Worm (Caenorhabditis elegans): ENCODE data around the gene F48G7.5.

The F48G7.5 gene

ce11 chrV:597823-598222 is 24.9 kb downstream of the F48G7.5 start:
- TF ChIP-seq pha-4 (tag; optimal IDR thresholded peaks at IDR 0.05) (no peak), elt-1 (tag; optimal IDR thresholded peaks at IDR 0.05) (peak; percentile 85), nhr-23 (tag; optimal IDR thresholded peaks at IDR 0.05) (peak; percentile 58)

DNA sequence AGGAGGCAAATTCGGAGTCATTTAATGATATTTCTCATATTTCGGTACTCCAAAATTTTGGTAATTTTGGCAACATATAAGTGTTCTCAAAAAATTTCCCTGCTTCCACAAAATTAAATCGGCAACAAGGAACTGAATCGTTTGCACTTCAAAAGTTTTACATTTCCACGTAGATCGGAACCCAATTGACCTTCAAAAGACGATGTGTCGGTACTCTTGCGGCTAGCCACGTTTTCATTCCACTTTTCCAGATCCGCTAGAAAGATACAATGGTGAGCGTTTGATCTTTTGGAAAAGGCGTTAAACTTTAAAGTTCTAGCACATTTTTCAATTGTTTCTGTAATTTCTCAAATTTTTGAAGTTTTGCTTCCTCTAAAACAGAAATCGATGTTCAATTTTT is 25.8 kb downstream of the F48G7.5 start:
- TF ChIP-seq fkh-2 (tag; optimal IDR thresholded peaks at IDR 0.05): no peak
- TF ChIP-seq nhr-25 (tag; optimal IDR thresholded peaks at IDR 0.05): peak; percentile 40
- no peak for TF ChIP-seq zag-1 (tag; optimal IDR thresholded peaks at IDR 0.05)
- peak; percentile 88 for TF ChIP-seq elt-1 (tag; optimal IDR thresholded peaks at IDR 0.05)
- no peak for TF ChIP-seq eor-1 (tag; optimal IDR thresholded peaks at IDR 0.05)
- no peak for TF ChIP-seq snpc-4 (tag; optimal IDR thresholded peaks at IDR 0.05)
- peak; percentile 59 for TF ChIP-seq nhr-23 (tag; optimal IDR thresholded peaks at IDR 0.05)

DNA sequence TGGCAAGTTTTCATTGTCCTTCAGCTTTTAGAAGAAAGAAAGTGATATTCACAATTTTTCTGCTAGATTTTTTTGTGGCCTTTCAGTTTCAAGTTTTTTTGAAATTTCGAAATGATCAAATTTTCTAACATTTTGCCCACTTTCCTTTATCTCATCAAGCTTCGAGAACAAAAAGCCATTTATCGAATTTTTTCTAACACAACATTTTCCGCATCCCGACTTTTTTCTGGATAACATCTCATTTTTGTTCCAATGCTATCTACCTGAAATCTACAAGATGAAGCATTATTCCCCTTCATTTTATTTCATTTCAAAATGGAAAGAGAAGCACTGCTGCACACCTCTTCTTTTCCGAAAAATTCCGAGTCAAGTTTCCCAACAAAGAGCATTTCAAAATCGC is 29.8 kb downstream of the F48G7.5 start, which contains the start of gene ZK488.5:
ZK488.5 (plus strand) TSS at position 301 of the 400 bp plus-strand sequence.
- no peak for TF ChIP-seq fkh-2 (tag; optimal IDR thresholded peaks at IDR 0.05)
- TF ChIP-seq ZK546.5 (tag; optimal IDR thresholded peaks at IDR 0.05): no peak
- no peak for TF ChIP-seq nhr-76 (tag; optimal IDR thresholded peaks at IDR 0.05)
- no peak for TF ChIP-seq sea-2 (GFP tag; optimal IDR thresholded peaks at IDR 0.05)
- TF ChIP-seq skn-1 (tag; optimal IDR thresholded peaks at IDR 0.05): no peak
- TF ChIP-seq nhr-28 (tag; optimal IDR thresholded peaks at IDR 0.05): no peak
- no peak for TF ChIP-seq ztf-4 (tag; optimal IDR thresholded peaks at IDR 0.05)
- TF ChIP-seq ceh-9 (tag; optimal IDR thresholded peaks at IDR 0.05): no peak
- TF ChIP-seq pha-4 (tag; optimal IDR thresholded peaks at IDR 0.05): no peak

- no peak for TF ChIP-seq nhr-43 (tag; optimal IDR thresholded peaks at IDR 0.05; ENCODE audit: poor library complexity, severe bottlenecking)
- no peak for TF ChIP-seq skn-1 (tag; optimal IDR thresholded peaks at IDR 0.05)
- no peak for TF ChIP-seq lin-15B (tag; optimal IDR thresholded peaks at IDR 0.05)
- TF ChIP-seq ceh-28 (tag; optimal IDR thresholded peaks at IDR 0.05): no peak
- no peak for TF ChIP-seq hmg-11 (tag; optimal IDR thresholded peaks at IDR 0.05)
Observed at ce11 chrV:590182-590581, 32.6 kb downstream of the F48G7.5 start, which contains the start of gene ZK488.6. TSS of gene ZK488.6 (plus strand) at chrV:590482.

DNA sequence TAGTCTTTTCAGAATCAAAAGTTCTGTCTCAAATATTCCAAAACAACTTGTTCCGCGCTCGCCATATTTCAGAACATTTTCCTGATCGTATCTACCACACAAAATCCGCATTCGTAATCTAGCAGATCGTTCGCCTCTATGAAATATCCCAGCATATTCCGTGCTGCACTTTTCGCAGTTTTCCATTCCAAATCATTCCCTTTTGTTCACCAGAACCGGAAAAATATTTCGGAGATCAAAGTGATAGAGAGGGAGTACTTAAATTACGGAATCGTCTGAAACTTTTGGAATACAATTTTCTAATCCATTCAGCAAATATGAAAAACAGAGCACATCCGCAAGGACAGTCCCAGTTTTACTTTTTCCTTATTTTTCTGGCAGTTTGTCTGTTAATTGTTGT is 34.9 kb downstream of the F48G7.5 start, which contains the start of gene K06H6.1:
K06H6.1 (plus strand) TSS at position 301 of the 400 bp plus-strand sequence.
- TF ChIP-seq nhr-76 (tag; optimal IDR thresholded peaks at IDR 0.05): no peak
- TF ChIP-seq ceh-9 (tag; optimal IDR thresholded peaks at IDR 0.05): no peak

DNA sequence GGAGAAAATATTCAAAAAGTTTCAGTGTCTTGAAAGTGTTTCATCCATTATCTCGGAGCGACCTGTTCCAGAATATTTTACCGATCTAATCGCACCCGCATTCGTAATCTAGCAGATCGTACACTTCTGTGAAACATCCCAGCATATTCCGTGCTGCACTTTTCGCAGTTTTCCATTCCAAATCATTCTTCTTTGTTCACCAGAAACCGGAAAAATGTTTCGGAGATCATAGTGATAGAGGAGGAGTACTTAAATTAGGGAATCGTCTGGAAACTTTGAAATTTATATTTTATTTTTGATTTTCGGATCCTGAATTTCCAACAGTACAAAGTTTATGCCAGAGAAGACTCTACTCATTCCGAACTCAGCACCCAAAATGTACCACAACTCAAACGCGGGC is 37.3 kb downstream of the F48G7.5 start, which contains the start of gene K06H6.2:
K06H6.2 (plus strand) TSS at position 301 of the 400 bp plus-strand sequence.
- no peak for TF ChIP-seq ZK546.5 (tag; optimal IDR thresholded peaks at IDR 0.05)
- no peak for TF ChIP-seq ceh-9 (tag; optimal IDR thresholded peaks at IDR 0.05)
- TF ChIP-seq nhr-23 (tag; optimal IDR thresholded peaks at IDR 0.05): no peak
- no peak for TF ChIP-seq elt-2 (tag; optimal IDR thresholded peaks at IDR 0.05)
- TF ChIP-seq ztf-4 (tag; optimal IDR thresholded peaks at IDR 0.05): no peak
- TF ChIP-seq egl-27 (tag; optimal IDR thresholded peaks at IDR 0.05): no peak
- TF ChIP-seq nhr-76 (tag; optimal IDR thresholded peaks at IDR 0.05): no peak
- TF ChIP-seq elt-3 (tag; optimal IDR thresholded peaks at IDR 0.05): no peak
- no peak for TF ChIP-seq pqm-1 (tag; optimal IDR thresholded peaks at IDR 0.05)
- no peak for TF ChIP-seq snpc-4 (tag; optimal IDR thresholded peaks at IDR 0.05)
- TF ChIP-seq nhr-237 (tag; optimal IDR thresholded peaks at IDR 0.05): no peak
- no peak for TF ChIP-seq hmg-11 (tag; optimal IDR thresholded peaks at IDR 0.05)
- TF ChIP-seq nhr-28 (tag; optimal IDR thresholded peaks at IDR 0.05): no peak
- TF ChIP-seq lin-39 (tag; optimal IDR thresholded peaks at IDR 0.05): no peak
- no peak for TF ChIP-seq ama-1 (optimal IDR thresholded peaks at IDR 0.05)
- no peak for TF ChIP-seq ceh-16 (tag; optimal IDR thresholded peaks at IDR 0.05)

ce11 chrV:581616-582015 is 41.1 kb downstream of the F48G7.5 start, which contains the start of gene nstp-7:
TSS of gene nstp-7 (plus strand) at chrV:581916.
- TF ChIP-seq nhr-43 (tag; optimal IDR thresholded peaks at IDR 0.05; ENCODE audit: poor library complexity, severe bottlenecking) (no peak), elt-2 (tag; optimal IDR thresholded peaks at IDR 0.05) (no peak), tbx-2 (tag; optimal IDR thresholded peaks at IDR 0.05) (no peak), lsy-12 (tag; optimal IDR thresholded peaks at IDR 0.05) (no peak), nhr-77 (tag; optimal IDR thresholded peaks at IDR 0.05) (no peak), sea-2 (GFP tag; optimal IDR thresholded peaks at IDR 0.05) (no peak), nhr-28 (tag; optimal IDR thresholded peaks at IDR 0.05) (no peak), ceh-82 (tag; optimal IDR thresholded peaks at IDR 0.05) (no peak), ceh-28 (tag; optimal IDR thresholded peaks at IDR 0.05) (no peak), mml-1 (tag; optimal IDR thresholded peaks at IDR 0.05) (no peak), R02D3.7 (tag; optimal IDR thresholded peaks at IDR 0.05) (no peak)

Data from whole organism, L3 larva.